Fruit fly (Drosophila melanogaster) Kc167 (cell line): Measurements from ENCODE around the gene Spase22-23.

Experiments
- Myc ChIP-seq: fragments of >200 bp; optimal IDR thresholded peaks from 2 replicates; lab custom pipeline; 2017; ENCODE audit warnings: missing external identifiers
- Sin3A ChIP-seq: fragments of >200 bp; optimal IDR thresholded peaks from 2 replicates; lab custom pipeline; 2018; ENCODE audit warnings: missing external identifiers
- h ChIP-seq: fragments of >200 bp; optimal IDR thresholded peaks from 3 replicates; lab custom pipeline; 2018; ENCODE audit warnings: missing external identifiers
- insv ChIP-seq: fragments of >200 bp; optimal IDR thresholded peaks from 3 replicates; lab custom pipeline; 2018; ENCODE audit warnings: missing external identifiers
- psq ChIP-seq: fragments of >200 bp; optimal IDR thresholded peaks from 2 replicates; lab custom pipeline; 2017; ENCODE audit warnings: missing external identifiers
- ttk ChIP-seq: sonication (Bioruptor generic); optimal IDR thresholded peaks from 2 replicates; lab custom pipeline; 2017; ENCODE audit warnings: missing external identifiers

The Spase22-23 gene

dm6 chr3R:24252494-24252893 lies 22.7 kb upstream of the Spase22-23 start, which contains the start of gene beta-PheRS:
Gene beta-PheRS (minus strand): TSS chr3R:24252679.
- TF ChIP-seq ttk (no peak), Sin3A (lab: Kevin White, UChicago) (no peak), insv (no peak), Myc (lab: Kevin White, UChicago) (no peak), h (lab: Kevin White, UChicago) (no peak), psq (lab: Kevin White, UChicago) (no peak)

DNA sequence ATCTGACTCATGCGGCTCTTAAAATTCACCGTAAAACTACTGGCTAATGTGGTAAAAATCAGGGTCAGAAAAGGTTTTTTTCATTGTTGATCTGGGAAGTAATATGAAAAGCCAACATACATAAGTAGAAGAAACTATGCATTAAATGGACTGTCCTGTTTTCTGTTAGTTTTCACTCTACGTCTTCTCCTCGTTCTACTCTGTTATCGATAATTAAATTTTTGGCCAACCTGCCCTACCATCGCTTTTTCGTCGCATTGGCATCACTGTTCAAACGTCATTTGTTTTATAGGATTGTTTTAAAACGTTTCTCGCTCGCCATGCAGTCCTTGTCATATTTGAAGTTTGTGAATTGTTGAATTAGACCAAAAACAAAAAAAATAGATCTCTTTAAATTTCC lies 4.9 kb upstream of the Spase22-23 start:
- TF ChIP-seq insv, result no peak
- no peak for TF ChIP-seq ttk
- TF ChIP-seq h (lab: Kevin White, UChicago), result no peak
- no peak for TF ChIP-seq psq (lab: Kevin White, UChicago)
- TF ChIP-seq Sin3A (lab: Kevin White, UChicago), result no peak
- TF ChIP-seq Myc (lab: Kevin White, UChicago), result no peak

- TF ChIP-seq Sin3A (lab: Kevin White, UChicago) (no peak), psq (lab: Kevin White, UChicago) (peak; percentile 53), Myc (lab: Kevin White, UChicago) (no peak)
These were observed 4.3 kb upstream of the Spase22-23 start for dm6 chr3R:24234162-24234529.

DNA sequence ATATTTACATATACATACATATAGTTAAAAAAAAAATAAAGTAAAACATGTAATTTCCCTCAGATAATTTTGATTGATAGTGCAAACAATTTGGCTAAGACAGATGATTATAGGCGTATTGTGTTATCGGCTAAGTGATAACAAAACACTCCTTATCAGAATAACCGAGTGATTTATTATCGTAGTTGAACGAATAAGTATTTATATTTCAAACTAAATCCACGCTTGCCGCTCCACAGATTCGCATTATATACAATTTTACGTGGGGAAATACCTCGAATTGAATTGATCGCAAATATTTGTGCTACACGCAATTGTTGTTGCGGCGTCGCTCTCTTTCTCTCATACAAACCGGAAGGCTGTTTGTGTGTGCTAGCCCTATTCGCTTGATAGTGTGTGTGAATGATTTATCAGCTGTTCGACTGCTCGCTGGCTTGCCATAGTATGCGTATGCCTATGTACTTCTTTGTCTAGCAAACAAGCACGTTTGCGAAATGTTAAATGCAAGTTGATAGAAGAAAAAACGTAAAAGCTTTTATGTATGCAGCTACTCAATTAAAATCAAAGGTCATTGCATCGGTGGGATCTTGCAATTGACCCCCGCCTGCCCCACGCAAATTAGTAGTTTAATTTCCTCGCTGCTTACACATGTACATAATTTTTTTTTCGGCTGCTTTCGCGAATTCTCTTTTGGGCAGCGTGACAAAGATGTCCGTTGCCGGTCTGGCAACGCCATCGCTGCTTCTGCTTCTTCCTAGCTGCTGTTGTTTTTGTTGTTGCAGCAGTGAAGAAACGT lies 3.7 kb upstream of the Spase22-23 start:
- TF ChIP-seq Myc (lab: Kevin White, UChicago) (no peak), ttk (no peak), psq (lab: Kevin White, UChicago) (no peak), Sin3A (lab: Kevin White, UChicago) (no peak), h (lab: Kevin White, UChicago) (no peak), insv (no peak)

dm6 chr3R:24231914-24232313 lies 2.1 kb upstream of the Spase22-23 start:
- no peak for TF ChIP-seq h (lab: Kevin White, UChicago)
- TF ChIP-seq Myc (lab: Kevin White, UChicago), result no peak
- TF ChIP-seq psq (lab: Kevin White, UChicago), result no peak
- peak; percentile 90 for TF ChIP-seq ttk
- TF ChIP-seq Sin3A (lab: Kevin White, UChicago), result no peak
- no peak for TF ChIP-seq insv

DNA sequence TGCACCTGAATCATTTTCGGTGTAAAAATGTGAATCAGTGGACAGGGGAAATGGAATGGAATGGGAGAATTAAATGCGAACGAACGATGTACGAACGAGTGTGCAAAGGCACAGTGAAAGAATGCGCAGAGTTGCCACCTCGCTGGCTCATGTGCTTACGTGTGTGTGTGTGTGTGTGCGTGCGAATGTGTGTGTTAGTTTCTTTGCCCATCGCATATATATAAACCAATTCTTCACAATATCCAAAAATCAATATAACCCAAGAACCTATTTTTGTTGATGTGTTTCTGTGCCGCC lies 1.3 kb upstream of the Spase22-23 start:
- TF ChIP-seq psq (lab: Kevin White, UChicago), result peak; percentile 62
- no peak for TF ChIP-seq Myc (lab: Kevin White, UChicago)
- TF ChIP-seq h (lab: Kevin White, UChicago), result no peak

dm6 chr3R:24230423-24231205 lies 779 bp upstream of the Spase22-23 start, which contains the start of gene mask:
Gene mask (plus strand): TSS chr3R:24230562.
- TF ChIP-seq h (lab: Kevin White, UChicago) (no peak), psq (lab: Kevin White, UChicago) (no peak), Sin3A (lab: Kevin White, UChicago) (no peak), Myc (lab: Kevin White, UChicago) (no peak), ttk (no peak), insv (no peak)

dm6 chr3R:24228675-24229074 lies 1.2 kb downstream of the Spase22-23 start, which contains the start of gene Acp95EF:
Gene Acp95EF (plus strand): TSS chr3R:24228975.
- TF ChIP-seq h (lab: Kevin White, UChicago), result no peak
- TF ChIP-seq Sin3A (lab: Kevin White, UChicago), result no peak
- TF ChIP-seq Myc (lab: Kevin White, UChicago), result no peak
- TF ChIP-seq psq (lab: Kevin White, UChicago), result no peak
- TF ChIP-seq insv, result no peak
- no peak for TF ChIP-seq ttk

dm6 chr3R:24226744-24227143 lies 3.1 kb downstream of the Spase22-23 start, which contains the start of the genes Spps and CG13609:
Gene Spps (minus strand): TSS chr3R:24226934.
Gene CG13609 (plus strand): TSS chr3R:24227023.
- no peak for TF ChIP-seq insv
- no peak for TF ChIP-seq ttk
- TF ChIP-seq Sin3A (lab: Kevin White, UChicago), result no peak
- no peak for TF ChIP-seq h (lab: Kevin White, UChicago)
- no peak for TF ChIP-seq Myc (lab: Kevin White, UChicago)
- no peak for TF ChIP-seq psq (lab: Kevin White, UChicago)

DNA sequence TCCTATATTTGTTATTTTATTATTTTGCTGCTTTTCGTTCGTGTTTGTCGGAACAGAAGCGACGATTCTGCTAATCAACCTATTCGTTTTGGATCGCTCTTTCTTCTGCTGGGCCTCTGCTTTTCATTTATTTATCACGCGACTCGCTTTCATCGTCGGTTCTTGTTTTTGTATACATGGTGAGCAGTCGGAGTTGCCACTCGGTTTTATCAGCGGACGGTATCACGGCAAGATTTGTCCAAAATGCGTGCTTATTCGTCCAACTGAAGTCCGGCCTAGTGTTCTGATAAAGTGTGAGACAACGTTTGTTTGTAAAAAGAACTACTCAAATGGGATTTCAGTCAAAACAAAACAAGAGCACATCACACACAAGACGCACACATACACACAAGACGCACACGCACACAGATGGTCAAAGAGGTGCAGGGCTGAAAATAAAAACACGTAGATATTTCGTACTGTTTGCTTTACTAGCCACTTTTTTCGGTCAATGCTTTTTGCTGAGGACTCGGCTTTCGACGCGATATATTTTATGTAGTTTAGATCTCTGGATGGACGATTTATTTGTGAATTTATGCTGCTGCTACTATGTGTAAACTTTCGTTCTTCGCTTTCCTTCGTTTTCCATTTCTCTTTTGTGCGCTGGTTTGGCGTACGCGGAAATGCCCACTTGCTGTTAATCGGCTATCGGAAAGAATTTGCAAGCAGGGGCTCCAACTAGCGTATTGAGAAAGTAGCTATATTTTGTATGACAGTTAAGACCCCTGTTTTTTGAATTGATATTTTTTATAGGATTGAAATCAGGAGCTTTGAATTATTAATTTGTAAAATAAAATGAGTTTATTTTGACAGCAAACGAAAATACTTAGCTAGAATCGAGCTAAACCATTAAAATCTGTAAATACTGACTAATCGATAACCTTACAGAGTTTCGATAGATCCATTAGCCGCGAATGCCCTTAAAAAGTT lies 8.2 kb downstream of the Spase22-23 start, which contains the start of gene twin:
twin (minus strand) TSS at position 632 of the 969 bp plus-strand sequence.
- TF ChIP-seq psq (lab: Kevin White, UChicago), result peak; percentile 47
- TF ChIP-seq h (lab: Kevin White, UChicago), result no peak

dm6 chr3R:24220845-24221244 lies 9.0 kb downstream of the Spase22-23 start, which contains the start of gene cav:
Gene cav (plus strand): TSS chr3R:24221103.
- TF ChIP-seq Sin3A (lab: Kevin White, UChicago), result no peak
- TF ChIP-seq insv, result no peak
- no peak for TF ChIP-seq h (lab: Kevin White, UChicago)
- TF ChIP-seq Myc (lab: Kevin White, UChicago), result no peak
- no peak for TF ChIP-seq ttk
- TF ChIP-seq psq (lab: Kevin White, UChicago), result peak; percentile 3
